Fruit fly (Drosophila melanogaster) whole organism: ENCODE data around the gene mex1.

Experiments used
- CG8478 ChIP-seq: fragments of >200 bp; optimal IDR thresholded peaks from 2 replicates; lab custom pipeline; 2018; ENCODE audit warnings: inconsistent platforms
- psq ChIP-seq: fragments of >200 bp; optimal IDR thresholded peaks from 2 replicates; lab custom pipeline; 2017

dm6 chr3L:15534274-15535227, 15.2 kb upstream of the mex1 start:
- no peak for TF ChIP-seq CG8478 (lab: Kevin White, UChicago)
- no peak for TF ChIP-seq psq (lab: Kevin White, UChicago)
